Fruit fly (Drosophila melanogaster) whole organism, embryonic: Measurements from ENCODE around the gene CG14535.
A peak's percentile ranks its signal among the peaks of the same experiment; 100 is the strongest.

Experiments
- CG10147 ChIP-seq: fragments of 200-800 bp; sonication (Bioruptor generic); optimal IDR thresholded peaks from 2 replicates; lab custom pipeline; 2019; ENCODE audit warnings: missing biosample characterization, mild to moderate bottlenecking, missing genetic modification characterization, moderate library complexity
- CG10462 ChIP-seq: fragments of 200-800 bp; sonication (Bioruptor generic); optimal IDR thresholded peaks from 2 replicates; lab custom pipeline; 2016; ENCODE audit warnings: missing biosample characterization, missing genetic modification characterization
- CG12659 ChIP-seq: fragments of 200-800 bp; sonication (Bioruptor generic); optimal IDR thresholded peaks from 3 replicates; lab custom pipeline; 2017; ENCODE audit warnings: mild to moderate bottlenecking, missing biosample characterization, missing genetic modification reagents, missing genetic modification characterization
- CG13624 ChIP-seq: fragments of 200-800 bp; sonication (Bioruptor generic); optimal IDR thresholded peaks from 2 replicates; lab custom pipeline; 2016; ENCODE audit warnings: missing biosample characterization, missing genetic modification characterization
- CG15011 ChIP-seq: fragments of 200-800 bp; sonication (Bioruptor generic); optimal IDR thresholded peaks from 3 replicates; lab custom pipeline; 2018; ENCODE audit warnings: missing biosample characterization, mild to moderate bottlenecking, missing genetic modification characterization
- CG15479 ChIP-seq: fragments of 200-800 bp; sonication (Bioruptor generic); optimal IDR thresholded peaks from 3 replicates; lab custom pipeline; 2019; ENCODE audit warnings: missing biosample characterization, mild to moderate bottlenecking, missing genetic modification characterization, moderate library complexity
- CG1647 ChIP-seq: fragments of 200-800 bp; sonication (Bioruptor generic); optimal IDR thresholded peaks from 3 replicates; lab custom pipeline; 2016; ENCODE audit warnings: missing biosample characterization, missing genetic modification characterization
- CG17361 ChIP-seq: fragments of 200-800 bp; sonication (Bioruptor generic); IDR thresholded peaks from 3 replicates; pipeline ENCODE4 v1.3.6; 2022; ENCODE audit warnings: missing biosample characterization, missing genetic modification characterization
- CG17802 ChIP-seq: fragments of 200-800 bp; sonication (Bioruptor generic); optimal IDR thresholded peaks from 2 replicates; lab custom pipeline; 2018; ENCODE audit warnings: missing biosample characterization, mild to moderate bottlenecking, missing genetic modification characterization, moderate library complexity
- CG2120 ChIP-seq: fragments of 200-800 bp; sonication (Bioruptor generic); optimal IDR thresholded peaks from 3 replicates; lab custom pipeline; 2016; ENCODE audit warnings: missing biosample characterization, missing genetic modification characterization
- CG30403 ChIP-seq: fragments of 200-800 bp; sonication (Bioruptor generic); optimal IDR thresholded peaks from 3 replicates; lab custom pipeline; 2016; ENCODE audit warnings: missing biosample characterization, missing genetic modification characterization
- CG31388 ChIP-seq: fragments of 200-800 bp; sonication (Bioruptor generic); optimal IDR thresholded peaks from 2 replicates; lab custom pipeline; 2016; ENCODE audit warnings: missing biosample characterization, missing genetic modification characterization
- CG34422 ChIP-seq: fragments of 200-800 bp; sonication (Bioruptor generic); IDR thresholded peaks from 3 replicates; pipeline ENCODE4 v1.3.6; 2022; ENCODE audit warnings: missing biosample characterization, missing genetic modification characterization
- CG4617 ChIP-seq: fragments of 200-800 bp; sonication (Bioruptor generic); optimal IDR thresholded peaks from 3 replicates; lab custom pipeline; 2016; ENCODE audit warnings: missing biosample characterization, missing genetic modification characterization, borderline replicate concordance
- CG4820 ChIP-seq: fragments of 200-800 bp; sonication (Bioruptor generic); optimal IDR thresholded peaks from 3 replicates; lab custom pipeline; 2016; ENCODE audit warnings: missing biosample characterization, missing genetic modification characterization
- CG4854 ChIP-seq: fragments of 200-800 bp; sonication (Bioruptor generic); optimal IDR thresholded peaks from 2 replicates; lab custom pipeline; 2016; ENCODE audit warnings: missing biosample characterization, missing genetic modification characterization, inconsistent platforms
- CG6272 ChIP-seq: fragments of 200-800 bp; sonication (Bioruptor generic); IDR thresholded peaks from 2 replicates; pipeline ENCODE4 v1.3.6; 2022; ENCODE audit warnings: missing biosample characterization, missing genetic modification characterization
- CG6654 ChIP-seq: fragments of 200-800 bp; sonication (Bioruptor generic); optimal IDR thresholded peaks from 2 replicates; lab custom pipeline; 2017; ENCODE audit warnings: missing biosample characterization, mild to moderate bottlenecking, missing genetic modification characterization
- CG7271 ChIP-seq: fragments of 200-800 bp; sonication (Bioruptor generic); optimal IDR thresholded peaks from 2 replicates; lab custom pipeline; 2018; ENCODE audit warnings: missing biosample characterization, mild to moderate bottlenecking, missing genetic modification characterization, moderate library complexity
- CG8281 ChIP-seq: fragments of 200-800 bp; sonication (Bioruptor generic); optimal IDR thresholded peaks from 2 replicates; lab custom pipeline; 2018; ENCODE audit warnings: missing biosample characterization, mild to moderate bottlenecking, missing genetic modification characterization, moderate library complexity
- CG8944 ChIP-seq: fragments of 200-800 bp; sonication (Bioruptor generic); optimal IDR thresholded peaks from 3 replicates; lab custom pipeline; 2016; ENCODE audit warnings: missing biosample characterization, missing genetic modification characterization
- CoRest ChIP-seq: fragments of 200-800 bp; sonication (Bioruptor generic); optimal IDR thresholded peaks from 3 replicates; lab custom pipeline; 2018; ENCODE audit warnings: missing biosample characterization, mild to moderate bottlenecking, missing genetic modification characterization, moderate library complexity
- Dbx ChIP-seq: fragments of 200-800 bp; sonication (Bioruptor generic); IDR thresholded peaks from 3 replicates; pipeline ENCODE4 v1.3.6; 2022; ENCODE audit warnings: missing biosample characterization, missing genetic modification characterization
- Dip3 ChIP-seq: fragments of 200-800 bp; sonication (Bioruptor generic); optimal IDR thresholded peaks from 3 replicates; lab custom pipeline; 2016; ENCODE audit warnings: missing biosample characterization, missing genetic modification characterization
- E2f2 ChIP-seq: fragments of 200-800 bp; sonication (Bioruptor generic); IDR thresholded peaks from 2 replicates; pipeline ENCODE4 v1.3.6; 2022; ENCODE audit warnings: missing biosample characterization, missing genetic modification characterization
- Hr51 ChIP-seq, 2 experiments: fragments of 200-800 bp; sonication (Bioruptor generic); optimal IDR thresholded peaks; 2 replicates in 1 of 2; 3 replicates in 1 of 2; lab custom pipeline; 2016 to 2018; ENCODE audit warnings: missing biosample characterization in 2 of 2, missing genetic modification characterization in 2 of 2, mild to moderate bottlenecking in 1 of 2, moderate library complexity in 1 of 2
- Mes4 ChIP-seq: fragments of 200-800 bp; sonication (Bioruptor generic); optimal IDR thresholded peaks from 2 replicates; lab custom pipeline; 2016; ENCODE audit warnings: missing biosample characterization, missing genetic modification characterization
- NC2α ChIP-seq: fragments of 200-800 bp; sonication (Bioruptor generic); optimal IDR thresholded peaks from 2 replicates; lab custom pipeline; 2016; ENCODE audit warnings: missing biosample characterization, missing genetic modification characterization
- NK7.1 ChIP-seq: fragments of 200-800 bp; sonication (Bioruptor generic); optimal IDR thresholded peaks from 3 replicates; lab custom pipeline; 2016; ENCODE audit warnings: missing biosample characterization, missing genetic modification characterization
- Neu2 ChIP-seq: fragments of 200-800 bp; sonication (Bioruptor generic); optimal IDR thresholded peaks from 3 replicates; lab custom pipeline; 2016; ENCODE audit warnings: missing biosample characterization, missing genetic modification characterization, borderline replicate concordance
- TFAM ChIP-seq: fragments of 200-800 bp; sonication (Bioruptor generic); optimal IDR thresholded peaks from 2 replicates; lab custom pipeline; 2017; ENCODE audit warnings: missing biosample characterization, missing genetic modification characterization, inconsistent platforms
- ab ChIP-seq: fragments of 200-800 bp; sonication (Bioruptor generic); optimal IDR thresholded peaks from 2 replicates; lab custom pipeline; 2016; ENCODE audit warnings: missing biosample characterization, missing genetic modification characterization
- amos ChIP-seq: fragments of 200-800 bp; sonication (Bioruptor generic); IDR thresholded peaks from 2 replicates; pipeline ENCODE4 v1.3.6; 2022; ENCODE audit warnings: missing biosample characterization, missing genetic modification characterization; ENCODE audit not compliant: partially characterized antibody
- ato ChIP-seq: fragments of 200-800 bp; sonication (Bioruptor generic); IDR thresholded peaks from 2 replicates; pipeline ENCODE4 v1.3.6; 2022; ENCODE audit warnings: missing biosample characterization, missing genetic modification characterization; ENCODE audit not compliant: partially characterized antibody
- cg ChIP-seq: fragments of 200-800 bp; sonication (Bioruptor generic); optimal IDR thresholded peaks from 3 replicates; lab custom pipeline; 2019; ENCODE audit warnings: missing biosample characterization, mild to moderate bottlenecking, missing genetic modification characterization, moderate library complexity
- croc ChIP-seq: fragments of 200-800 bp; sonication (Bioruptor generic); conservative IDR thresholded peaks from 3 replicates; pipeline ENCODE4 v1.3.6; 2022; ENCODE audit warnings: missing biosample characterization, missing genetic modification characterization
- crol ChIP-seq: fragments of 200-800 bp; sonication (Bioruptor generic); IDR thresholded peaks from 2 replicates; pipeline ENCODE4 v1.3.6; 2022; ENCODE audit warnings: missing biosample characterization, missing genetic modification characterization
- cwo ChIP-seq: fragments of 200-800 bp; sonication (Bioruptor generic); optimal IDR thresholded peaks from 3 replicates; lab custom pipeline; 2017; ENCODE audit warnings: missing biosample characterization, missing genetic modification characterization, mild to moderate bottlenecking, moderate library complexity, missing genetic modification reagents
- en ChIP-seq: fragments of 200-800 bp; sonication (Bioruptor generic); optimal IDR thresholded peaks from 2 replicates; lab custom pipeline; 2016; ENCODE audit warnings: missing biosample characterization, missing genetic modification characterization
- ham ChIP-seq: fragments of 200-800 bp; sonication (Bioruptor generic); IDR thresholded peaks from 2 replicates; pipeline ENCODE4 v1.3.6; 2022; ENCODE audit warnings: missing biosample characterization, missing genetic modification characterization
- jing ChIP-seq: fragments of 200-800 bp; sonication (Bioruptor generic); optimal IDR thresholded peaks from 2 replicates; lab custom pipeline; 2018; ENCODE audit warnings: missing biosample characterization, mild to moderate bottlenecking, missing genetic modification characterization
- lab ChIP-seq: fragments of 200-800 bp; sonication (Bioruptor generic); optimal IDR thresholded peaks from 3 replicates; lab custom pipeline; 2017; ENCODE audit warnings: missing biosample characterization, missing genetic modification characterization, mild to moderate bottlenecking, moderate library complexity, missing genetic modification reagents
- luna ChIP-seq: fragments of 200-800 bp; sonication (Bioruptor generic); optimal IDR thresholded peaks from 2 replicates; lab custom pipeline; 2016; ENCODE audit warnings: missing biosample characterization, missing genetic modification characterization
- maf-S ChIP-seq: fragments of 200-800 bp; sonication (Bioruptor generic); optimal IDR thresholded peaks from 2 replicates; lab custom pipeline; 2016; ENCODE audit warnings: missing biosample characterization, missing genetic modification characterization
- nmo ChIP-seq: fragments of 200-800 bp; sonication (Bioruptor generic); optimal IDR thresholded peaks from 2 replicates; lab custom pipeline; 2018; ENCODE audit warnings: missing biosample characterization, mild to moderate bottlenecking, missing genetic modification characterization, moderate library complexity
- peb ChIP-seq: fragments of 200-800 bp; sonication (Bioruptor generic); IDR thresholded peaks from 2 replicates; pipeline ENCODE4 v1.3.6; 2022; ENCODE audit warnings: missing biosample characterization, missing genetic modification characterization
- schlank ChIP-seq: fragments of 200-800 bp; sonication (Bioruptor generic); optimal IDR thresholded peaks from 2 replicates; lab custom pipeline; 2018; ENCODE audit warnings: missing biosample characterization, mild to moderate bottlenecking, missing genetic modification characterization
- sr ChIP-seq: fragments of 200-800 bp; sonication (Bioruptor generic); IDR thresholded peaks from 3 replicates; pipeline ENCODE4 v1.3.6; 2022; ENCODE audit warnings: missing biosample characterization, missing genetic modification characterization
- tgo ChIP-seq: fragments of 200-800 bp; sonication (Bioruptor generic); IDR thresholded peaks from 3 replicates; pipeline ENCODE4 v1.3.6; 2022; ENCODE audit warnings: missing biosample characterization, missing genetic modification characterization
- vvl ChIP-seq: fragments of 200-800 bp; sonication (Bioruptor generic); IDR thresholded peaks from 2 replicates; pipeline ENCODE4 v1.3.6; 2022; ENCODE audit warnings: missing biosample characterization, missing genetic modification characterization
- wek ChIP-seq: fragments of 200-800 bp; sonication (Bioruptor generic); optimal IDR thresholded peaks from 3 replicates; lab custom pipeline; 2018; ENCODE audit warnings: missing biosample characterization, mild to moderate bottlenecking, missing genetic modification characterization, moderate library complexity

CG14535 gene

dm6 chr2L:7828231-7828630 lies 27.0 kb downstream of the CG14535 start (continued):
- TF ChIP-seq CG31388 (GFP tag; lab: Kevin White, UChicago) (no peak), CG17802 (no peak), schlank (tag; lab: Kevin White, UChicago) (peak; percentile 2), CG13624 (GFP tag; lab: Kevin White, UChicago) (peak; percentile 38), CG34422 (GFP tag; lab: Robert Waterston, UW) (peak; percentile 90), CG10147 (GFP tag; lab: Kevin White, UChicago) (no peak), CG30403 (GFP tag; lab: Kevin White, UChicago) (no peak), Mes4 (GFP tag; lab: Kevin White, UChicago) (peak; percentile 54), ato (0 out of 2 replicates have a peak, but pooled peaks have one; percentile 43), sr (no peak), cg (peak; percentile 48), CG6272 (peak; percentile 41; the same call in 1 of the 2 replicates), wek (GFP tag; lab: Kevin White, UChicago) (no peak), Dip3 (GFP tag; lab: Kevin White, UChicago) (peak; percentile 12), lab (GFP tag; lab: Kevin White, UChicago) (peak; percentile 58), NK7.1 (GFP tag; lab: Kevin White, UChicago) (no peak), tgo (GFP tag; lab: Robert Waterston, UW) (no peak), CG17361 (GFP tag; lab: Robert Waterston, UW) (no peak), NC2α (no peak), CG8944 (no peak), jing (GFP tag; lab: Kevin White, UChicago) (no peak), TFAM (GFP tag; lab: Kevin White, UChicago) (no peak), CG1647 (GFP tag; lab: Kevin White, UChicago) (no peak), CG15011 (no peak), Neu2 (GFP tag; lab: Kevin White, UChicago) (peak; percentile 65), luna (GFP tag; lab: Kevin White, UChicago) (no peak), CG6654 (GFP tag; lab: Kevin White, UChicago) (no peak), amos (GFP tag; lab: Robert Waterston, UW) (peak; percentile 57), crol (GFP tag; lab: Robert Waterston, UW) (peak; percentile 64), Hr51 (GFP tag; optimal IDR thresholded peaks at IDR 0.05; lab: Kevin White, UChicago) (peak in 1 of 2 experiments; percentile 13), CG4820 (no peak), ham (GFP tag; lab: Robert Waterston, UW) (no peak), en (GFP tag; lab: Kevin White, UChicago) (no peak), CG10462 (GFP tag; lab: Kevin White, UChicago) (no peak), CG8281 (tag; lab: Kevin White, UChicago) (peak; percentile 50), CG4854 (GFP tag; lab: Kevin White, UChicago) (no peak), ab (GFP tag; lab: Kevin White, UChicago) (no peak), CG4617 (peak; percentile 73), CG15479 (GFP tag; lab: Kevin White, UChicago) (peak; percentile 82), vvl (GFP tag; lab: Robert Waterston, UW) (peak; percentile 35; the same call in 1 of the 2 replicates), maf-S (GFP tag; lab: Kevin White, UChicago) (no peak), cwo (GFP tag; lab: Kevin White, UChicago) (peak; percentile 19), CoRest (tag; lab: Kevin White, UChicago) (peak; percentile 16), E2f2 (no peak), nmo (GFP tag; lab: Kevin White, UChicago) (peak; percentile 82), CG7271 (tag; lab: Kevin White, UChicago) (no peak), CG2120 (GFP tag; lab: Kevin White, UChicago) (no peak), croc (no peak), peb (no peak), CG12659 (GFP tag; lab: Kevin White, UChicago) (peak; percentile 69), Dbx (GFP tag; lab: Robert Waterston, UW) (peak; percentile 27; the same call in 1 of the 3 replicates)
